Worm (Caenorhabditis elegans): ENCODE data around the gene F36A4.5.

DNA sequence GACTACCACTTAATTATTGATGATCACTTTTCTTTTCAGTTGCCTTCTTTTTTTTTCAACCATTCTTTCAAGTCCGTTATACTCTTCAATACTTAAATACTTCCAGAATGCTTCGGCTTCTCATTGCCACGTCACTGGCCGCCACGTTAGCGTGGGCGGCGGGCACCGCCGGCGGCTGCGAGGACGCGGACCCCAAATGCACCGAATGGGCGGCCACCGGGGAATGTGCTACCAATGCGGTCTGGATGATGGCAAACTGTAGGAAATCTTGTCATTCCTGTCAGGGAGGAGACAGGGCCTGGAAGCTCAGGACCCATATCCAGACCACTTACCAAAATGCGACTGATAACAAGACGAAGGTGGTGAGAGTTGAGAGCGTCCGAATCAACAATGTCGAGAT, 35.9 kb downstream of the F36A4.5 start, which contains the start of gene lgc-22:
- TF ChIP-seq nhr-48 (tag; optimal IDR thresholded peaks at IDR 0.05) = no peak
- no peak for TF ChIP-seq skn-1 (tag; optimal IDR thresholded peaks at IDR 0.05)
- TF ChIP-seq nhr-237 (tag; optimal IDR thresholded peaks at IDR 0.05) = no peak
- TF ChIP-seq ceh-28 (tag; optimal IDR thresholded peaks at IDR 0.05) = no peak
- TF ChIP-seq daf-12 (tag; optimal IDR thresholded peaks at IDR 0.05) = no peak
- TF ChIP-seq ama-1 (optimal IDR thresholded peaks at IDR 0.05) = no peak
- no peak for TF ChIP-seq ceh-82 (tag; optimal IDR thresholded peaks at IDR 0.05)
- TF ChIP-seq ces-1 (GFP tag; optimal IDR thresholded peaks at IDR 0.05) = no peak
- no peak for TF ChIP-seq duxl-1 (tag; optimal IDR thresholded peaks at IDR 0.05; ENCODE audit: poor library complexity)
- TF ChIP-seq dpl-1 (GFP tag; optimal IDR thresholded peaks at IDR 0.05) = no peak
- no peak for TF ChIP-seq arid-1 (GFP tag; conservative IDR thresholded peaks at IDR 0.05)
- TF ChIP-seq lsy-2 (tag; optimal IDR thresholded peaks at IDR 0.05) = no peak
